Fruit fly (Drosophila melanogaster): Measurements from ENCODE around the gene mtgo.

DNA sequence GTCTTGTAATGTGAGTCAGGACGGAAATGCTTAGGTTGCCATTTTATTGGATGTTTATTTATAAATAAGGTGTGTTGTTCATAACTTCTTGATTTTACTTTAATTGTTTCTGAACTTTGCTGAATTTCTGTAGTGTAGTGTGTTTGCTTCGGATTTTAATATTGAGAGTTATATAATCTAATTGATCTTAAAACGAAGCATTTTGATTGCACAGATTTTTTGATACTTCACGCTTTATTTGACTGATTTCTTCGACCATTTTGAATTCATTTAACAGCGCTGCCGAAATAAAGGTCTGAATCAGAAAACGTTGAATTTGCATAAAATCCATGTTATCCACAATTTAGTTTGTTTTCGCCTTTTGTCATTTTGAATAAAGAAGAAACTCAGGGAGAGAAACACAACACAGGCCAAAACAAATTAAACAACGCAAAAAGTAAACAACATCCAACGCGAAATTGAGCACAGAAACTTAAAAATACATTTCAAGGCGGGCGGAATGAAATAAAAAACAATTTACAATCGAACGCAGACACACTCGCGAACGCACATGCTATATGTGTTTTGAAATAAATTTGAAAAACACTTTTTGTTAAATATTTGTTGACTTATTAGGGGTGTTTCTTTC, 13.2 kb upstream of the mtgo start:
- TF ChIP-seq psq (optimal IDR thresholded peaks at IDR 0.05) (no peak), ttk (optimal IDR thresholded peaks at IDR 0.05) (no peak), h (optimal IDR thresholded peaks at IDR 0.05) (no peak), Sin3A (optimal IDR thresholded peaks at IDR 0.05) (no peak), insv (optimal IDR thresholded peaks at IDR 0.05) (no peak), Myc (optimal IDR thresholded peaks at IDR 0.05) (no peak)
